Fruit fly (Drosophila melanogaster) whole organism, wandering third instar larva: ENCODE data around the gene Usp32.

Experiments
- Abd-B ChIP-seq: fragments of >200 bp; optimal IDR thresholded peaks from 2 replicates; lab custom pipeline; 2017; ENCODE audit warnings: missing biosample characterization, missing genetic modification characterization
- CG32264 ChIP-seq: fragments of 200-800 bp; sonication (Bioruptor generic); optimal IDR thresholded peaks from 2 replicates; lab custom pipeline; 2016; ENCODE audit warnings: missing biosample characterization, missing genetic modification characterization
- CG9705 ChIP-seq: fragments of 200-800 bp; sonication (Bioruptor generic); optimal IDR thresholded peaks from 2 replicates; lab custom pipeline; 2018; ENCODE audit warnings: missing biosample characterization, mild to moderate bottlenecking, missing genetic modification characterization
- CrebA ChIP-seq: fragments of 200-800 bp; sonication (Bioruptor generic); optimal IDR thresholded peaks from 2 replicates; lab custom pipeline; 2016; ENCODE audit warnings: missing biosample characterization, mild to moderate bottlenecking, missing genetic modification characterization, borderline replicate concordance
- Dfd ChIP-seq: fragments of >200 bp; optimal IDR thresholded peaks from 2 replicates; lab custom pipeline; 2017; ENCODE audit warnings: missing biosample characterization, missing genetic modification characterization
- Dif ChIP-seq: fragments of 200-275, 200-300 bp; sonication (Bioruptor generic); optimal IDR thresholded peaks from 2 replicates; lab custom pipeline; 2018; ENCODE audit warnings: missing biosample characterization, missing genetic modification characterization; ENCODE audit not compliant: partially characterized antibody
- GATAd ChIP-seq: sonication (Bioruptor generic); optimal IDR thresholded peaks from 2 replicates; lab custom pipeline; 2016; ENCODE audit warnings: missing biosample characterization, missing genetic modification characterization
- HLH106 ChIP-seq: fragments of 200-800 bp; optimal IDR thresholded peaks from 3 replicates; lab custom pipeline; 2019; ENCODE audit warnings: missing biosample characterization, mild to moderate bottlenecking, missing genetic modification characterization, moderate library complexity
- Hnf4 ChIP-seq: fragments of 200-800 bp; sonication (Bioruptor generic); optimal IDR thresholded peaks from 2 replicates; lab custom pipeline; 2016; ENCODE audit warnings: missing biosample characterization, mild to moderate bottlenecking, missing genetic modification characterization
- Hr78 ChIP-seq: fragments of >200 bp; optimal IDR thresholded peaks from 2 replicates; lab custom pipeline; 2017; ENCODE audit warnings: missing biosample characterization, missing genetic modification characterization
- Hr83 ChIP-seq: fragments of 200-300 bp; sonication (Bioruptor generic); optimal IDR thresholded peaks from 2 replicates; lab custom pipeline; 2016; ENCODE audit warnings: missing biosample characterization, mild to moderate bottlenecking, missing genetic modification characterization, moderate library complexity; ENCODE audit not compliant: poor library complexity, severe bottlenecking
- Jra ChIP-seq: sonication (Bioruptor generic); optimal IDR thresholded peaks from 2 replicates; lab custom pipeline; 2016; ENCODE audit warnings: missing biosample characterization, missing genetic modification characterization
- Mio ChIP-seq: sonication (Bioruptor generic); optimal IDR thresholded peaks from 2 replicates; lab custom pipeline; 2016; ENCODE audit warnings: missing biosample characterization, missing genetic modification characterization
- Myc ChIP-seq: fragments of >200 bp; optimal IDR thresholded peaks from 2 replicates; lab custom pipeline; 2017
- N ChIP-seq: fragments of >200 bp; optimal IDR thresholded peaks from 2 replicates; lab custom pipeline; 2018; ENCODE audit warnings: missing biosample characterization, missing external identifiers, missing genetic modification characterization
- OdsH ChIP-seq: fragments of 200-800 bp; sonication (Bioruptor generic); optimal IDR thresholded peaks from 2 replicates; lab custom pipeline; 2016; ENCODE audit warnings: missing biosample characterization, mild to moderate bottlenecking, missing genetic modification characterization
- Rel ChIP-seq, 2 experiments: fragments of 200-800 bp; sonication (Bioruptor generic) in 1 of 2; optimal IDR thresholded peaks; 2 replicates in 1 of 2; 3 replicates in 1 of 2; lab custom pipeline; 2016 to 2019; ENCODE audit warnings: mild to moderate bottlenecking in 2 of 2, missing biosample characterization in 2 of 2, missing genetic modification characterization in 2 of 2, moderate library complexity in 1 of 2
- Sp1 ChIP-seq: fragments of 200-800 bp; sonication (Bioruptor generic); optimal IDR thresholded peaks from 3 replicates; lab custom pipeline; 2019; ENCODE audit warnings: missing biosample characterization, mild to moderate bottlenecking, missing genetic modification characterization, moderate library complexity
- Vsx2 ChIP-seq: fragments of 200-300, 225-300 bp; sonication (Bioruptor generic); optimal IDR thresholded peaks from 2 replicates; lab custom pipeline; 2018; ENCODE audit warnings: missing biosample characterization, missing genetic modification characterization; ENCODE audit not compliant: partially characterized antibody
- br ChIP-seq: fragments of 200-800 bp; sonication (Bioruptor generic); optimal IDR thresholded peaks from 2 replicates; lab custom pipeline; 2016; ENCODE audit warnings: missing biosample characterization, missing genetic modification characterization
- brk ChIP-seq: fragments of 200-800 bp; sonication (Bioruptor generic); optimal IDR thresholded peaks from 2 replicates; lab custom pipeline; 2016; ENCODE audit warnings: missing biosample characterization, mild to moderate bottlenecking, missing genetic modification characterization
- dl ChIP-seq, 2 experiments: fragments of 175-275, 200-275 bp in 1 of 2; fragments of 200-275 bp in 1 of 2; sonication (Bioruptor generic); optimal IDR thresholded peaks; lab custom pipeline; 2018; ENCODE audit warnings: mild to moderate bottlenecking in 2 of 2, missing biosample characterization in 2 of 2, missing genetic modification characterization in 2 of 2, moderate library complexity in 2 of 2; ENCODE audit not compliant: partially characterized antibody in 2 of 2, insufficient read depth in 1 of 2
- dmrt93B ChIP-seq: fragments of 200-800 bp; sonication (Bioruptor generic); optimal IDR thresholded peaks from 2 replicates; lab custom pipeline; 2018; ENCODE audit warnings: missing biosample characterization, mild to moderate bottlenecking, missing genetic modification characterization
- dsf ChIP-seq: sonication (Bioruptor generic); optimal IDR thresholded peaks from 2 replicates; lab custom pipeline; 2016; ENCODE audit warnings: missing biosample characterization, missing genetic modification characterization, borderline replicate concordance
- ey ChIP-seq: fragments of 200-800 bp; sonication (Bioruptor generic); optimal IDR thresholded peaks from 2 replicates; lab custom pipeline; 2016; ENCODE audit warnings: missing biosample characterization, missing genetic modification characterization
- foxo ChIP-seq, 2 experiments: fragments of 200-800 bp; sonication (Bioruptor generic); optimal IDR thresholded peaks; 2 replicates in 1 of 2; 3 replicates in 1 of 2; lab custom pipeline; 2016 to 2017; ENCODE audit warnings: missing biosample characterization in 2 of 2, missing genetic modification characterization in 2 of 2
- fru ChIP-seq: fragments of 200-800 bp; sonication (Bioruptor generic); optimal IDR thresholded peaks from 3 replicates; lab custom pipeline; 2016; ENCODE audit warnings: missing biosample characterization, mild to moderate bottlenecking, missing genetic modification characterization
- h ChIP-seq: fragments of 200-800 bp; sonication (Bioruptor generic); optimal IDR thresholded peaks from 3 replicates; lab custom pipeline; 2016; ENCODE audit warnings: missing biosample characterization, mild to moderate bottlenecking, missing genetic modification characterization
- jim ChIP-seq: fragments of 175-275, 200-325 bp; sonication (Bioruptor generic); optimal IDR thresholded peaks from 2 replicates; lab custom pipeline; 2016; ENCODE audit warnings: missing biosample characterization, mild to moderate bottlenecking, missing genetic modification characterization
- lola ChIP-seq: fragments of >200 bp; optimal IDR thresholded peaks from 2 replicates; lab custom pipeline; 2017; ENCODE audit warnings: missing biosample characterization, missing genetic modification characterization
- pan ChIP-seq: fragments of >200 bp; optimal IDR thresholded peaks from 2 replicates; lab custom pipeline; 2017
- psq ChIP-seq: fragments of 200-800 bp; sonication (Bioruptor generic); optimal IDR thresholded peaks from 3 replicates; lab custom pipeline; 2017; ENCODE audit warnings: missing biosample characterization, mild to moderate bottlenecking, missing genetic modification characterization, moderate library complexity
- rgr ChIP-seq: fragments of 200-800 bp; sonication (Bioruptor generic); optimal IDR thresholded peaks from 3 replicates; lab custom pipeline; 2016; ENCODE audit warnings: missing biosample characterization, mild to moderate bottlenecking, missing genetic modification characterization
- sage ChIP-seq: fragments of 200-800 bp; sonication (Bioruptor generic); optimal IDR thresholded peaks from 2 replicates; lab custom pipeline; 2016; ENCODE audit warnings: missing biosample characterization, mild to moderate bottlenecking, missing genetic modification characterization
- sv ChIP-seq: fragments of 200-800 bp; sonication (Bioruptor generic); optimal IDR thresholded peaks from 3 replicates; lab custom pipeline; 2016; ENCODE audit warnings: missing biosample characterization, missing genetic modification characterization
- tai ChIP-seq: sonication (Bioruptor generic); optimal IDR thresholded peaks from 2 replicates; lab custom pipeline; 2016; ENCODE audit warnings: missing biosample characterization, missing genetic modification characterization
- usp ChIP-seq: fragments of >200 bp; optimal IDR thresholded peaks from 2 replicates; lab custom pipeline; 2017; ENCODE audit warnings: missing biosample characterization, missing genetic modification characterization
- woc ChIP-seq: sonication (Bioruptor generic); optimal IDR thresholded peaks from 2 replicates; lab custom pipeline; 2016; ENCODE audit warnings: missing biosample characterization, mild to moderate bottlenecking, missing genetic modification characterization

Gene Usp32

dm6 chr3L:19929051-19929718 is 58.2 kb downstream of the Usp32 start:
- TF ChIP-seq Sp1 (no peak), N (GFP tag; lab: Kevin White, UChicago) (no peak), Mio (GFP tag; lab: Kevin White, UChicago) (no peak), Hr83 (GFP tag; lab: Kevin White, UChicago) (no peak), HLH106 (tag; lab: Kevin White, UChicago) (peak; percentile 35), br (GFP tag; lab: Kevin White, UChicago) (no peak), jim (peak; percentile 20), tai (GFP tag; lab: Kevin White, UChicago) (no peak), psq (GFP tag; lab: Kevin White, UChicago) (peak; percentile 23), Vsx2 (GFP tag; lab: Kevin White, UChicago) (no peak), rgr (GFP tag; lab: Kevin White, UChicago) (peak; percentile 35), dsf (GFP tag; lab: Kevin White, UChicago) (no peak), pan (lab: Kevin White, UChicago) (no peak), foxo (GFP tag; optimal IDR thresholded peaks at IDR 0.05; lab: Kevin White, UChicago) (peak in 1 of 2 experiments; percentile 45), brk (no peak), dmrt93B (no peak), Rel (GFP tag; optimal IDR thresholded peaks at IDR 0.05; lab: Kevin White, UChicago) (no peak), Rel (tag; optimal IDR thresholded peaks at IDR 0.05; lab: Kevin White, UChicago) (peak; percentile 84), h (GFP tag; lab: Kevin White, UChicago) (peak; percentile 39), ey (peak; percentile 10), Hnf4 (GFP tag; lab: Kevin White, UChicago) (no peak), Dif (GFP tag; lab: Kevin White, UChicago) (peak; percentile 47), Hr78 (GFP tag; lab: Kevin White, UChicago) (no peak), OdsH (peak; percentile 20), woc (GFP tag; lab: Kevin White, UChicago) (peak; percentile 42), Jra (no peak), CG9705 (no peak), CG32264 (GFP tag; lab: Kevin White, UChicago) (no peak), GATAd (no peak), fru (GFP tag; lab: Kevin White, UChicago) (peak; percentile 7), Dfd (GFP tag; lab: Kevin White, UChicago) (peak; percentile 18), sage (GFP tag; lab: Kevin White, UChicago) (no peak), lola (GFP tag; lab: Kevin White, UChicago) (no peak)

- TF ChIP-seq dl (GFP tag; optimal IDR thresholded peaks at IDR 0.05; lab: Kevin White, UChicago; ENCODE audit: insufficient read depth in 1 of 2, partially characterized antibody in 2 of 2) (no peak), Hr83 (GFP tag; lab: Kevin White, UChicago) (no peak), Sp1 (no peak), h (GFP tag; lab: Kevin White, UChicago) (peak; percentile 50), N (GFP tag; lab: Kevin White, UChicago) (no peak), fru (GFP tag; lab: Kevin White, UChicago) (peak; percentile 46), pan (lab: Kevin White, UChicago) (no peak), foxo (GFP tag; optimal IDR thresholded peaks at IDR 0.05; lab: Kevin White, UChicago) (peak in 1 of 2 experiments; percentile 0), OdsH (no peak), usp (GFP tag; lab: Kevin White, UChicago) (no peak), Abd-B (GFP tag; lab: Kevin White, UChicago) (no peak), GATAd (no peak), dsf (GFP tag; lab: Kevin White, UChicago) (no peak), Myc (lab: Kevin White, UChicago) (no peak), sv (no peak), rgr (GFP tag; lab: Kevin White, UChicago) (no peak), jim (peak; percentile 95), Jra (no peak), dmrt93B (no peak), Dfd (GFP tag; lab: Kevin White, UChicago) (no peak), CrebA (GFP tag; lab: Kevin White, UChicago) (no peak), lola (GFP tag; lab: Kevin White, UChicago) (no peak), ey (no peak), tai (GFP tag; lab: Kevin White, UChicago) (no peak), Vsx2 (GFP tag; lab: Kevin White, UChicago) (no peak), Mio (GFP tag; lab: Kevin White, UChicago) (no peak), sage (GFP tag; lab: Kevin White, UChicago) (no peak), br (GFP tag; lab: Kevin White, UChicago) (no peak), Hr78 (GFP tag; lab: Kevin White, UChicago) (no peak), psq (GFP tag; lab: Kevin White, UChicago) (no peak), HLH106 (tag; lab: Kevin White, UChicago) (no peak), CG9705 (no peak), Hnf4 (GFP tag; lab: Kevin White, UChicago) (no peak), Dif (GFP tag; lab: Kevin White, UChicago) (peak; percentile 31), CG32264 (GFP tag; lab: Kevin White, UChicago) (no peak), brk (no peak)
Measured at dm6 chr3L:19929719-19930334, 58.9 kb downstream of the Usp32 start.
